In genomic region chrII:4748374-4748773, ce11 we compare ENCODE assay signal across 5 worm cellular contexts.
TF ChIP-seq lines count a peak whose summit lies in the region.

No protein-coding gene starts in this region.

TF ChIP-seq in whole organism, L1 larva, 84 proteins besides CTCF, POLR2A, EP300 and RAD21 (continues in another document):
- TF ChIP-seq nhr-20 (tag; optimal IDR thresholded peaks at IDR 0.05; lab: Kevin White, UChicago): peak; percentile 61
- peak; percentile 3 for TF ChIP-seq unc-130 (tag; optimal IDR thresholded peaks at IDR 0.05; lab: Kevin White, UChicago)
- TF ChIP-seq lsy-2 (tag; optimal IDR thresholded peaks at IDR 0.05; lab: Kevin White, UChicago): no peak
- peak; percentile 41 for TF ChIP-seq nhr-19 (GFP tag; conservative IDR thresholded peaks at IDR 0.05; lab: Robert Waterston, UW)
- no peak for TF ChIP-seq efl-1 (optimal IDR thresholded peaks at IDR 0.05; lab: Kevin White, UChicago)
- peak in 1 of 2 experiments; percentile 93 for TF ChIP-seq efl-1 (GFP tag; optimal IDR thresholded peaks at IDR 0.05 in 1 of 2; lab: Kevin White, UChicago)
- peak; percentile 56 for TF ChIP-seq nhr-71 (tag; optimal IDR thresholded peaks at IDR 0.05; lab: Kevin White, UChicago)
- TF ChIP-seq lin-35 (GFP tag; optimal IDR thresholded peaks at IDR 0.05; lab: Kevin White, UChicago): peak in 1 of 2 experiments; percentile 14
- TF ChIP-seq nhr-90 (tag; optimal IDR thresholded peaks at IDR 0.05; lab: Kevin White, UChicago; ENCODE audit: poor library complexity): no peak
- peak; percentile 5 for TF ChIP-seq lin-14 (GFP tag; optimal IDR thresholded peaks at IDR 0.05; lab: Kevin White, UChicago)
- TF ChIP-seq mep-1 (tag; optimal IDR thresholded peaks at IDR 0.05; lab: Kevin White, UChicago): peak; percentile 1
- peak in 3 of 6 experiments; percentile 27 to 65 (median 46) for TF ChIP-seq elt-3 (tag; optimal IDR thresholded peaks at IDR 0.05; lab: Kevin White, UChicago)
- TF ChIP-seq xbp-1 (tag; optimal IDR thresholded peaks at IDR 0.05; lab: Kevin White, UChicago): no peak
- TF ChIP-seq unc-98 (GFP tag; IDR thresholded peaks at IDR 0.05; lab: Robert Waterston, UW): no peak
- TF ChIP-seq efl-3 (GFP tag; optimal IDR thresholded peaks at IDR 0.05; lab: Kevin White, UChicago): no peak
- peak; percentile 6 for TF ChIP-seq snu-23 (GFP tag; optimal IDR thresholded peaks at IDR 0.05; lab: Kevin White, UChicago)
- TF ChIP-seq hpl-2 (GFP tag; optimal IDR thresholded peaks at IDR 0.05; lab: Kevin White, UChicago): no peak
- peak in 1 of 2 experiments; percentile 48 for TF ChIP-seq mdl-1 (tag; optimal IDR thresholded peaks at IDR 0.05; lab: Kevin White, UChicago)

TF ChIP-seq in whole organism, L2 larva, 48 proteins besides CTCF, POLR2A, EP300 and RAD21:
- no peak for TF ChIP-seq R02D3.7 (tag; optimal IDR thresholded peaks at IDR 0.05; lab: Kevin White, UChicago)
- TF ChIP-seq nhr-25 (tag; optimal IDR thresholded peaks at IDR 0.05; lab: Kevin White, UChicago): peak; percentile 55
- peak; percentile 43 for TF ChIP-seq sma-3 (GFP tag; optimal IDR thresholded peaks at IDR 0.05; lab: Kevin White, UChicago)
- TF ChIP-seq nhr-21 (tag; optimal IDR thresholded peaks at IDR 0.05; lab: Kevin White, UChicago): peak; percentile 54
- peak; percentile 21 for TF ChIP-seq blmp-1 (tag; optimal IDR thresholded peaks at IDR 0.05; lab: Kevin White, UChicago; ENCODE audit: insufficient read depth)
- TF ChIP-seq sma-9 (GFP tag; optimal IDR thresholded peaks at IDR 0.05; lab: Kevin White, UChicago): peak; percentile 44
- TF ChIP-seq sma-9 (tag; optimal IDR thresholded peaks at IDR 0.05; lab: Kevin White, UChicago): no peak
- no peak for TF ChIP-seq elt-3 (tag; optimal IDR thresholded peaks at IDR 0.05; lab: Kevin White, UChicago)
TF ChIP-seq in whole organism, L2 larva: peak in this region for 5.

TF ChIP-seq in whole organism, L3 larva, 47 proteins besides CTCF, POLR2A, EP300 and RAD21:
- TF ChIP-seq nhr-43 (tag; optimal IDR thresholded peaks at IDR 0.05; lab: Kevin White, UChicago; ENCODE audit: poor library complexity, severe bottlenecking) (peak; percentile 57), ztf-4 (tag; optimal IDR thresholded peaks at IDR 0.05; lab: Kevin White, UChicago) (peak; percentile 6), elt-1 (tag; optimal IDR thresholded peaks at IDR 0.05; lab: Kevin White, UChicago) (no peak), nhr-25 (tag; optimal IDR thresholded peaks at IDR 0.05; lab: Kevin White, UChicago) (peak; percentile 68), ama-1 (optimal IDR thresholded peaks at IDR 0.05; lab: Kevin White, UChicago) (no peak), lsy-12 (tag; optimal IDR thresholded peaks at IDR 0.05; lab: Kevin White, UChicago) (peak; percentile 54)
TF ChIP-seq in whole organism, L3 larva: peak in this region for 4.

TF ChIP-seq in whole organism, L4 larva, 104 proteins besides CTCF, POLR2A, EP300 and RAD21:
- no peak for TF ChIP-seq snpc-4 (tag; optimal IDR thresholded peaks at IDR 0.05; lab: Kevin White, UChicago)
- no peak for TF ChIP-seq fkh-10 (GFP tag; optimal IDR thresholded peaks at IDR 0.05; lab: Kevin White, UChicago)
- TF ChIP-seq mes-2 (tag; optimal IDR thresholded peaks at IDR 0.05; lab: Kevin White, UChicago; ENCODE audit: poor library complexity, severe bottlenecking): no peak
- no peak for TF ChIP-seq T26A8.4 (GFP tag; IDR thresholded peaks at IDR 0.05; lab: Robert Waterston, UW)
- TF ChIP-seq mdt-29 (GFP tag; IDR thresholded peaks at IDR 0.05; lab: Robert Waterston, UW): peak; percentile 64; the same call in 1 of the 2 replicates
- no peak for TF ChIP-seq lin-39 (tag; optimal IDR thresholded peaks at IDR 0.05; lab: Kevin White, UChicago)
- no peak for TF ChIP-seq lim-7 (GFP tag; IDR thresholded peaks at IDR 0.05; lab: Robert Waterston, UW)
- TF ChIP-seq hif-1 (tag; optimal IDR thresholded peaks at IDR 0.05; lab: Kevin White, UChicago): no peak
- TF ChIP-seq Y75B8A.6 (GFP tag; IDR thresholded peaks at IDR 0.05; lab: Robert Waterston, UW): no peak
- no peak for TF ChIP-seq nhr-28 (tag; optimal IDR thresholded peaks at IDR 0.05; lab: Kevin White, UChicago)
- TF ChIP-seq R02D3.7 (tag; optimal IDR thresholded peaks at IDR 0.05; lab: Kevin White, UChicago): no peak
- no peak for TF ChIP-seq daf-16 (GFP tag; optimal IDR thresholded peaks at IDR 0.05; lab: Kevin White, UChicago)
- no peak for TF ChIP-seq daf-16 (tag; optimal IDR thresholded peaks at IDR 0.05; lab: Kevin White, UChicago)
- TF ChIP-seq F10B5.3 (tag; optimal IDR thresholded peaks at IDR 0.05; lab: Kevin White, UChicago): no peak
- TF ChIP-seq zag-1 (tag; optimal IDR thresholded peaks at IDR 0.05; lab: Kevin White, UChicago): no peak
- TF ChIP-seq nhr-76 (tag; optimal IDR thresholded peaks at IDR 0.05; lab: Kevin White, UChicago): no peak
- TF ChIP-seq nhr-77 (tag; optimal IDR thresholded peaks at IDR 0.05; lab: Kevin White, UChicago): no peak
- TF ChIP-seq hlh-11 (tag; optimal IDR thresholded peaks at IDR 0.05; lab: Kevin White, UChicago): peak; percentile 4
- TF ChIP-seq skn-1 (tag; optimal IDR thresholded peaks at IDR 0.05; lab: Kevin White, UChicago): no peak
- TF ChIP-seq ceh-82 (tag; optimal IDR thresholded peaks at IDR 0.05; lab: Kevin White, UChicago): no peak
- TF ChIP-seq set-16 (GFP tag; IDR thresholded peaks at IDR 0.05; lab: Robert Waterston, UW): no peak
- TF ChIP-seq F49E8.2 (tag; optimal IDR thresholded peaks at IDR 0.05; lab: Kevin White, UChicago; ENCODE audit: borderline replicate concordance): no peak
- TF ChIP-seq cey-2 (tag; optimal IDR thresholded peaks at IDR 0.05; lab: Kevin White, UChicago; ENCODE audit: borderline replicate concordance, insufficient read depth): no peak
- 0 out of 2 replicates have a peak, but pooled peaks have one; percentile 14 for TF ChIP-seq ceh-20 (GFP tag; IDR thresholded peaks at IDR 0.05; lab: Robert Waterston, UW)
- peak; percentile 66 for TF ChIP-seq hlh-30 (tag; optimal IDR thresholded peaks at IDR 0.05; lab: Kevin White, UChicago; ENCODE audit: insufficient read depth)
- no peak for TF ChIP-seq nhr-48 (tag; optimal IDR thresholded peaks at IDR 0.05; lab: Kevin White, UChicago)
- TF ChIP-seq gei-8 (GFP tag; optimal IDR thresholded peaks at IDR 0.05; lab: Kevin White, UChicago): no peak
- TF ChIP-seq nhr-6 (tag; optimal IDR thresholded peaks at IDR 0.05; lab: Kevin White, UChicago): no peak
- TF ChIP-seq hmg-1.1 (GFP tag; IDR thresholded peaks at IDR 0.05; lab: Robert Waterston, UW): no peak

TF ChIP-seq in whole organism, young adult, 124 proteins besides CTCF, POLR2A, EP300 and RAD21:
- TF ChIP-seq lin-40 (tag; optimal IDR thresholded peaks at IDR 0.05; lab: Kevin White, UChicago) (peak; percentile 22), madf-6 (GFP tag; IDR thresholded peaks at IDR 0.05; lab: Robert Waterston, UW) (no peak), hsf-1 (GFP tag; IDR thresholded peaks at IDR 0.05; lab: Robert Waterston, UW) (peak; percentile 77), somi-1 (GFP tag; optimal IDR thresholded peaks at IDR 0.05; lab: Kevin White, UChicago) (peak; percentile 35), ama-1 (optimal IDR thresholded peaks at IDR 0.05; lab: Kevin White, UChicago) (no peak), ama-1 (GFP tag; optimal IDR thresholded peaks at IDR 0.05; lab: Kevin White, UChicago) (no peak), ztf-26 (tag; optimal IDR thresholded peaks at IDR 0.05; lab: Kevin White, UChicago) (peak; percentile 55)
